Worm (Caenorhabditis elegans) whole organism, L1 larva: ENCODE data around the gene F37C12.10.
A peak's percentile ranks its signal among the peaks of the same experiment; 100 is the strongest.

ENCODE experiments used
- C16A3.4 ChIP-seq: fragments of 150-350 bp; optimal IDR thresholded peaks from 2 replicates; lab custom pipeline; 2014; ENCODE audit warnings: missing biosample characterization, missing genetic modification characterization
- Y116A8C.19 ChIP-seq: sonication (generic microtip); optimal IDR thresholded peaks from 2 replicates; lab custom pipeline; 2016; ENCODE audit warnings: missing compliant biosample characterization, missing genetic modification characterization, borderline replicate concordance
- alr-1 ChIP-seq: fragments of 200-800 bp; sonication (Bioruptor generic); optimal IDR thresholded peaks from 2 replicates; lab custom pipeline; 2018; ENCODE audit warnings: borderline replicate concordance, mild to moderate bottlenecking, missing genetic modification characterization, missing compliant biosample characterization
- blmp-1 ChIP-seq: fragments of 150-350 bp; optimal IDR thresholded peaks from 2 replicates; lab custom pipeline; 2014; ENCODE audit warnings: missing biosample characterization, missing genetic modification characterization
- ceh-63 ChIP-seq: fragments of 200-800 bp; sonication (Bioruptor generic); optimal IDR thresholded peaks from 2 replicates; lab custom pipeline; 2018; ENCODE audit warnings: mild to moderate bottlenecking, missing genetic modification characterization, missing compliant biosample characterization
- ceh-8 ChIP-seq: fragments of 200-800 bp; sonication (Bioruptor generic); optimal IDR thresholded peaks from 2 replicates; lab custom pipeline; 2018; ENCODE audit warnings: mild to moderate bottlenecking, missing genetic modification characterization, moderate library complexity, missing compliant biosample characterization
- ceh-82 ChIP-seq, 3 experiments: fragments of 150-350 bp in 1 of 3; sonication (generic microtip) in 2 of 3; optimal IDR thresholded peaks; 2 replicates each; lab custom pipeline; 2014 to 2017; ENCODE audit warnings: missing biosample characterization in 3 of 3, missing genetic modification characterization in 3 of 3
- ceh-90 ChIP-seq: sonication (generic microtip); optimal IDR thresholded peaks from 2 replicates; lab custom pipeline; 2016; ENCODE audit warnings: missing genetic modification characterization, missing compliant biosample characterization
- ces-1 ChIP-seq: fragments of 150-350 bp; optimal IDR thresholded peaks from 2 replicates; lab custom pipeline; 2014; ENCODE audit warnings: missing biosample characterization, missing genetic modification reagents, missing genetic modification characterization
- dpl-1 ChIP-seq, 3 experiments: fragments of 150-350 bp in 2 of 3; sonication (generic microtip) in 1 of 3; optimal IDR thresholded peaks; 2 replicates each; lab custom pipeline; 2014 to 2017; ENCODE audit warnings: missing biosample characterization in 3 of 3, missing genetic modification characterization in 3 of 3, missing genetic modification reagents in 3 of 3
- efl-1 ChIP-seq, 4 experiments: fragments of 150-350 bp; optimal IDR thresholded peaks in 3 of 4; peaks in 1 of 4; 1 replicate in 1 of 4; 2 replicates in 3 of 4; lab custom pipeline; 2014; ENCODE audit warnings: missing biosample characterization in 2 of 4, missing genetic modification characterization in 2 of 4, missing genetic modification reagents in 2 of 4
- elt-2 ChIP-seq: sonication (generic microtip); optimal IDR thresholded peaks from 2 replicates; lab custom pipeline; 2016; ENCODE audit warnings: missing genetic modification characterization, mild to moderate bottlenecking, inconsistent platforms, missing compliant biosample characterization, missing genetic modification reagents
- elt-3 ChIP-seq, 6 experiments: fragments of 150-350 bp in 1 of 6; sonication (generic microtip); optimal IDR thresholded peaks; 2 replicates each; lab custom pipeline; 2017 to 2018; ENCODE audit warnings: missing biosample characterization in 6 of 6, missing genetic modification characterization in 6 of 6, inconsistent platforms in 1 of 6
- ets-5 ChIP-seq: fragments of 200-800 bp; sonication (Bioruptor generic); IDR thresholded peaks from 2 replicates; pipeline ENCODE4 v1.3.6; 2022; ENCODE audit warnings: missing genetic modification characterization, missing compliant biosample characterization
- fkh-4 ChIP-seq: sonication (generic microtip); optimal IDR thresholded peaks from 2 replicates; lab custom pipeline; 2016; ENCODE audit warnings: missing compliant biosample characterization, missing genetic modification characterization, borderline replicate concordance
- grh-1 ChIP-seq: fragments of 200-800 bp; sonication (Bioruptor generic); IDR thresholded peaks from 2 replicates; pipeline ENCODE4 v1.3.6; 2022; ENCODE audit warnings: missing genetic modification reagents, missing genetic modification characterization, missing compliant biosample characterization
- hlh-4 ChIP-seq: sonication (generic microtip); optimal IDR thresholded peaks from 2 replicates; lab custom pipeline; 2016; ENCODE audit warnings: mild to moderate bottlenecking, missing genetic modification characterization, missing compliant biosample characterization
- isw-1 ChIP-seq: fragments of 200-800 bp; sonication (Bioruptor generic); IDR thresholded peaks from 2 replicates; pipeline ENCODE4 v1.3.6; 2022; ENCODE audit warnings: missing genetic modification characterization, missing compliant biosample characterization
- lin-14 ChIP-seq: fragments of 200-800 bp; sonication (Bioruptor generic); optimal IDR thresholded peaks from 2 replicates; lab custom pipeline; 2018; ENCODE audit warnings: mild to moderate bottlenecking, missing genetic modification characterization, moderate library complexity, missing compliant biosample characterization
- lin-15B ChIP-seq: fragments of 150-350 bp; sonication (generic microtip); optimal IDR thresholded peaks from 3 replicates; lab custom pipeline; 2014; ENCODE audit warnings: missing biosample characterization, missing genetic modification characterization
- lin-35 ChIP-seq, 2 experiments: fragments of 150-350 bp; optimal IDR thresholded peaks; 2 replicates each; lab custom pipeline; 2014; ENCODE audit warnings: missing biosample characterization in 2 of 2, missing genetic modification characterization in 2 of 2, missing genetic modification reagents in 2 of 2
- lir-3 ChIP-seq: sonication (generic microtip); optimal IDR thresholded peaks from 2 replicates; lab custom pipeline; 2016; ENCODE audit warnings: mild to moderate bottlenecking, missing genetic modification characterization, moderate library complexity, missing compliant biosample characterization; ENCODE audit not compliant: poor library complexity
- lsy-2 ChIP-seq, 2 experiments: fragments of 150-350 bp; optimal IDR thresholded peaks; 2 replicates each; lab custom pipeline; 2014; ENCODE audit warnings: missing biosample characterization in 2 of 2, missing genetic modification characterization in 2 of 2
- mef-2 ChIP-seq: fragments of 150-350 bp; optimal IDR thresholded peaks from 2 replicates; lab custom pipeline; 2014; ENCODE audit warnings: missing biosample characterization, missing genetic modification characterization
- mep-1 ChIP-seq: fragments of 150-350 bp; optimal IDR thresholded peaks from 2 replicates; lab custom pipeline; 2014; ENCODE audit warnings: missing biosample characterization, missing genetic modification characterization
- nhr-20 ChIP-seq: sonication (generic microtip); optimal IDR thresholded peaks from 2 replicates; lab custom pipeline; 2016; ENCODE audit warnings: mild to moderate bottlenecking, missing genetic modification characterization, missing compliant biosample characterization
- nhr-237 ChIP-seq: fragments of 150-350 bp; optimal IDR thresholded peaks from 2 replicates; lab custom pipeline; 2014; ENCODE audit warnings: missing biosample characterization, missing genetic modification characterization
- nhr-71 ChIP-seq: sonication (generic microtip); optimal IDR thresholded peaks from 2 replicates; lab custom pipeline; 2016; ENCODE audit warnings: mild to moderate bottlenecking, missing genetic modification characterization, moderate library complexity, missing compliant biosample characterization
- nhr-76 ChIP-seq: sonication (generic microtip); optimal IDR thresholded peaks from 2 replicates; lab custom pipeline; 2017; ENCODE audit warnings: missing biosample characterization, missing genetic modification characterization
- nhr-84 ChIP-seq: sonication (generic microtip); optimal IDR thresholded peaks from 2 replicates; lab custom pipeline; 2017; ENCODE audit warnings: missing biosample characterization, missing genetic modification characterization
- nhr-85 ChIP-seq: sonication (generic microtip); peaks from one replicate; lab custom pipeline; 2016; ENCODE audit warnings: missing genetic modification characterization, inconsistent platforms, missing compliant biosample characterization
- pax-3 ChIP-seq: fragments of 200-800 bp; sonication (Bioruptor generic); optimal IDR thresholded peaks from 2 replicates; lab custom pipeline; 2018; ENCODE audit warnings: mild to moderate bottlenecking, missing genetic modification characterization, moderate library complexity, missing compliant biosample characterization
- rnt-1 ChIP-seq: sonication (generic microtip); optimal IDR thresholded peaks from 2 replicates; lab custom pipeline; 2016; ENCODE audit warnings: mild to moderate bottlenecking, missing genetic modification characterization, moderate library complexity, missing compliant biosample characterization
- snu-23 ChIP-seq: sonication (generic microtip); optimal IDR thresholded peaks from 2 replicates; lab custom pipeline; 2016; ENCODE audit warnings: missing genetic modification characterization, missing compliant biosample characterization
- sptf-1 ChIP-seq: fragments of 150-350 bp; optimal IDR thresholded peaks from 2 replicates; lab custom pipeline; 2014; ENCODE audit warnings: missing biosample characterization, missing genetic modification characterization
- swsn-7 ChIP-seq: sonication (generic microtip); optimal IDR thresholded peaks from 2 replicates; lab custom pipeline; 2016; ENCODE audit warnings: missing genetic modification characterization, missing compliant biosample characterization
- tbx-2 ChIP-seq: sonication (generic microtip); optimal IDR thresholded peaks from 2 replicates; lab custom pipeline; 2016; ENCODE audit warnings: missing genetic modification characterization, missing compliant biosample characterization
- tlp-1 ChIP-seq: fragments of 150-350 bp; optimal IDR thresholded peaks from 2 replicates; lab custom pipeline; 2014; ENCODE audit warnings: missing biosample characterization, missing genetic modification characterization
- unc-30 ChIP-seq: sonication (generic microtip); optimal IDR thresholded peaks from 2 replicates; lab custom pipeline; 2017; ENCODE audit warnings: missing biosample characterization, missing genetic modification characterization
- unc-86 ChIP-seq: sonication (generic microtip); optimal IDR thresholded peaks from 2 replicates; lab custom pipeline; 2016; ENCODE audit warnings: missing genetic modification characterization, missing compliant biosample characterization
- unc-98 ChIP-seq: fragments of 200-800 bp; sonication (Bioruptor generic); IDR thresholded peaks from 2 replicates; pipeline ENCODE4 v1.3.6; 2022; ENCODE audit warnings: missing genetic modification characterization, missing compliant biosample characterization
- xbp-1 ChIP-seq: sonication (generic microtip); optimal IDR thresholded peaks from 2 replicates; lab custom pipeline; 2016; ENCODE audit warnings: missing genetic modification characterization, missing compliant biosample characterization
- zag-1 ChIP-seq: fragments of 150-350 bp; optimal IDR thresholded peaks from 2 replicates; lab custom pipeline; 2014; ENCODE audit warnings: missing biosample characterization, missing genetic modification characterization
- ztf-11 ChIP-seq, 2 experiments: sonication (generic microtip); optimal IDR thresholded peaks; 2 replicates each; lab custom pipeline; 2016 to 2017; ENCODE audit warnings: missing genetic modification characterization in 2 of 2, missing biosample characterization in 1 of 2, missing compliant biosample characterization in 1 of 2

The F37C12.10 gene

ce11 chrIII:7201378-7202256, 13.4 kb upstream of the F37C12.10 start, which contains the start of gene dpy-31:
dpy-31 (plus strand) TSS chrIII:7202206.
- TF ChIP-seq efl-1 (optimal IDR thresholded peaks at IDR 0.05; lab: Kevin White, UChicago): no peak
- peak in 1 of 2 experiments; percentile 42 for TF ChIP-seq efl-1 (GFP tag; optimal IDR thresholded peaks at IDR 0.05 in 1 of 2; lab: Kevin White, UChicago)
- TF ChIP-seq dpl-1 (GFP tag; optimal IDR thresholded peaks at IDR 0.05; lab: Kevin White, UChicago): peak in 2 of 3 experiments; percentile 2 to 17
- peak; percentile 29 for TF ChIP-seq mep-1 (tag; lab: Kevin White, UChicago)
- no peak for TF ChIP-seq Y116A8C.19 (tag; lab: Kevin White, UChicago)
- TF ChIP-seq nhr-20 (tag; lab: Kevin White, UChicago): peak; percentile 35
- TF ChIP-seq lsy-2 (tag; optimal IDR thresholded peaks at IDR 0.05; lab: Kevin White, UChicago): peak; percentile 8 to 57
- TF ChIP-seq nhr-71 (tag; lab: Kevin White, UChicago): peak; percentile 37
- peak; percentile 14 for TF ChIP-seq snu-23 (GFP tag; lab: Kevin White, UChicago)
- TF ChIP-seq fkh-4 (tag; lab: Kevin White, UChicago): no peak
- no peak for TF ChIP-seq alr-1
- TF ChIP-seq lin-14 (GFP tag; lab: Kevin White, UChicago): peak; percentile 58
- peak; percentile 98 for TF ChIP-seq blmp-1
- TF ChIP-seq elt-3 (tag; optimal IDR thresholded peaks at IDR 0.05; lab: Kevin White, UChicago): peak in 3 of 6 experiments; percentile 10 to 79 (median 21)
- TF ChIP-seq nhr-76 (tag; lab: Kevin White, UChicago): no peak
- no peak for TF ChIP-seq lin-15B (tag; lab: Kevin White, UChicago)
- TF ChIP-seq tbx-2: peak; percentile 19
- no peak for TF ChIP-seq unc-30 (tag; lab: Kevin White, UChicago)
- TF ChIP-seq, all 84 proteins: peak for 11

- TF ChIP-seq grh-1 (GFP tag; lab: Robert Waterston, UW) (no peak), lin-14 (GFP tag; lab: Kevin White, UChicago) (peak; percentile 22), nhr-237 (tag; lab: Kevin White, UChicago) (no peak), nhr-85 (peak; percentile 91), tbx-2 (no peak), xbp-1 (no peak), sptf-1 (tag; lab: Kevin White, UChicago) (no peak), rnt-1 (no peak), zag-1 (tag; lab: Kevin White, UChicago) (no peak), lsy-2 (tag; optimal IDR thresholded peaks at IDR 0.05; lab: Kevin White, UChicago) (peak; percentile 3 to 24), ceh-63 (GFP tag; lab: Kevin White, UChicago) (no peak), ces-1 (GFP tag; lab: Kevin White, UChicago) (no peak), efl-1 (optimal IDR thresholded peaks at IDR 0.05; lab: Kevin White, UChicago) (no peak), efl-1 (GFP tag; optimal IDR thresholded peaks at IDR 0.05 in 1 of 2; lab: Kevin White, UChicago) (peak in 1 of 2 experiments; percentile 21), lin-35 (GFP tag; optimal IDR thresholded peaks at IDR 0.05; lab: Kevin White, UChicago) (peak in 1 of 2 experiments; percentile 6), unc-86 (no peak), nhr-71 (tag; lab: Kevin White, UChicago) (peak; percentile 40), blmp-1 (peak; percentile 53), fkh-4 (tag; lab: Kevin White, UChicago) (no peak), unc-98 (GFP tag; lab: Robert Waterston, UW) (no peak), C16A3.4 (tag; lab: Kevin White, UChicago) (no peak), elt-3 (tag; optimal IDR thresholded peaks at IDR 0.05; lab: Kevin White, UChicago) (peak in 3 of 6 experiments; percentile 13 to 92 (median 48)), nhr-76 (tag; lab: Kevin White, UChicago) (no peak), nhr-84 (tag; lab: Kevin White, UChicago) (no peak), nhr-20 (tag; lab: Kevin White, UChicago) (no peak), snu-23 (GFP tag; lab: Kevin White, UChicago) (peak; percentile 23), ceh-82 (tag; optimal IDR thresholded peaks at IDR 0.05; lab: Kevin White, UChicago) (no peak)
Measured at ce11 chrIII:7199467-7199866, 11.3 kb upstream of the F37C12.10 start.

ce11 chrIII:7198838-7199237, 10.7 kb upstream of the F37C12.10 start, which contains the start of gene pfd-5:
pfd-5 (minus strand) TSS chrIII:7198884.
- TF ChIP-seq ceh-90 (peak; percentile 93), unc-86 (peak; percentile 51), ceh-8 (no peak), ets-5 (GFP tag; lab: Robert Waterston, UW) (no peak), hlh-4 (tag; lab: Kevin White, UChicago) (no peak), ztf-11 (tag; optimal IDR thresholded peaks at IDR 0.05; lab: Kevin White, UChicago) (peak in 1 of 2 experiments; percentile 84), xbp-1 (peak; percentile 77), nhr-20 (tag; lab: Kevin White, UChicago) (peak; percentile 67), lin-14 (GFP tag; lab: Kevin White, UChicago) (peak; percentile 76), isw-1 (GFP tag; lab: Robert Waterston, UW) (peak; percentile 67), swsn-7 (tag; lab: Kevin White, UChicago) (peak; percentile 72), lir-3 (tag; lab: Kevin White, UChicago) (peak; percentile 94), tlp-1 (tag; lab: Kevin White, UChicago) (no peak), pax-3 (tag; lab: Kevin White, UChicago) (peak; percentile 81), C16A3.4 (tag; lab: Kevin White, UChicago) (peak; percentile 37), elt-2 (tag; lab: Kevin White, UChicago) (peak; percentile 43), zag-1 (tag; lab: Kevin White, UChicago) (no peak), mef-2 (tag; lab: Kevin White, UChicago) (no peak)
